Fruit fly (Drosophila melanogaster) whole organism, wandering third instar larva: ENCODE results near the gene CG11596.
A peak's percentile ranks its signal among the peaks of the same experiment; 100 is the strongest.

Experiments
- Abd-B ChIP-seq: fragments of >200 bp; optimal IDR thresholded peaks from 2 replicates; lab custom pipeline; 2017; ENCODE audit warnings: missing biosample characterization, missing genetic modification characterization
- CG32264 ChIP-seq: fragments of 200-800 bp; sonication (Bioruptor generic); optimal IDR thresholded peaks from 2 replicates; lab custom pipeline; 2016; ENCODE audit warnings: missing biosample characterization, missing genetic modification characterization
- CrebA ChIP-seq: fragments of 200-800 bp; sonication (Bioruptor generic); optimal IDR thresholded peaks from 2 replicates; lab custom pipeline; 2016; ENCODE audit warnings: missing biosample characterization, mild to moderate bottlenecking, missing genetic modification characterization, borderline replicate concordance
- Dfd ChIP-seq: fragments of >200 bp; optimal IDR thresholded peaks from 2 replicates; lab custom pipeline; 2017; ENCODE audit warnings: missing biosample characterization, missing genetic modification characterization
- Dif ChIP-seq: fragments of 200-275, 200-300 bp; sonication (Bioruptor generic); optimal IDR thresholded peaks from 2 replicates; lab custom pipeline; 2018; ENCODE audit warnings: missing biosample characterization, missing genetic modification characterization; ENCODE audit not compliant: partially characterized antibody
- HLH106 ChIP-seq: fragments of 200-800 bp; optimal IDR thresholded peaks from 3 replicates; lab custom pipeline; 2019; ENCODE audit warnings: missing biosample characterization, mild to moderate bottlenecking, missing genetic modification characterization, moderate library complexity
- Hr83 ChIP-seq: fragments of 200-300 bp; sonication (Bioruptor generic); optimal IDR thresholded peaks from 2 replicates; lab custom pipeline; 2016; ENCODE audit warnings: missing biosample characterization, mild to moderate bottlenecking, missing genetic modification characterization, moderate library complexity; ENCODE audit not compliant: poor library complexity, severe bottlenecking
- Jra ChIP-seq: sonication (Bioruptor generic); optimal IDR thresholded peaks from 2 replicates; lab custom pipeline; 2016; ENCODE audit warnings: missing biosample characterization, missing genetic modification characterization
- Mio ChIP-seq: sonication (Bioruptor generic); optimal IDR thresholded peaks from 2 replicates; lab custom pipeline; 2016; ENCODE audit warnings: missing biosample characterization, missing genetic modification characterization
- Myc ChIP-seq: fragments of >200 bp; optimal IDR thresholded peaks from 2 replicates; lab custom pipeline; 2017
- N ChIP-seq: fragments of >200 bp; optimal IDR thresholded peaks from 2 replicates; lab custom pipeline; 2018; ENCODE audit warnings: missing biosample characterization, missing external identifiers, missing genetic modification characterization
- Sp1 ChIP-seq: fragments of 200-800 bp; sonication (Bioruptor generic); optimal IDR thresholded peaks from 3 replicates; lab custom pipeline; 2019; ENCODE audit warnings: missing biosample characterization, mild to moderate bottlenecking, missing genetic modification characterization, moderate library complexity
- Vsx2 ChIP-seq: fragments of 200-300, 225-300 bp; sonication (Bioruptor generic); optimal IDR thresholded peaks from 2 replicates; lab custom pipeline; 2018; ENCODE audit warnings: missing biosample characterization, missing genetic modification characterization; ENCODE audit not compliant: partially characterized antibody
- br ChIP-seq: fragments of 200-800 bp; sonication (Bioruptor generic); optimal IDR thresholded peaks from 2 replicates; lab custom pipeline; 2016; ENCODE audit warnings: missing biosample characterization, missing genetic modification characterization
- brk ChIP-seq: fragments of 200-800 bp; sonication (Bioruptor generic); optimal IDR thresholded peaks from 2 replicates; lab custom pipeline; 2016; ENCODE audit warnings: missing biosample characterization, mild to moderate bottlenecking, missing genetic modification characterization
- dl ChIP-seq, 2 experiments: fragments of 175-275, 200-275 bp in 1 of 2; fragments of 200-275 bp in 1 of 2; sonication (Bioruptor generic); optimal IDR thresholded peaks; lab custom pipeline; 2018; ENCODE audit warnings: mild to moderate bottlenecking in 2 of 2, missing biosample characterization in 2 of 2, missing genetic modification characterization in 2 of 2, moderate library complexity in 2 of 2; ENCODE audit not compliant: partially characterized antibody in 2 of 2, insufficient read depth in 1 of 2
- dsf ChIP-seq: sonication (Bioruptor generic); optimal IDR thresholded peaks from 2 replicates; lab custom pipeline; 2016; ENCODE audit warnings: missing biosample characterization, missing genetic modification characterization, borderline replicate concordance
- foxo ChIP-seq, 2 experiments: fragments of 200-800 bp; sonication (Bioruptor generic); optimal IDR thresholded peaks; 2 replicates in 1 of 2; 3 replicates in 1 of 2; lab custom pipeline; 2016 to 2017; ENCODE audit warnings: missing biosample characterization in 2 of 2, missing genetic modification characterization in 2 of 2
- fru ChIP-seq: fragments of 200-800 bp; sonication (Bioruptor generic); optimal IDR thresholded peaks from 3 replicates; lab custom pipeline; 2016; ENCODE audit warnings: missing biosample characterization, mild to moderate bottlenecking, missing genetic modification characterization
- h ChIP-seq: fragments of 200-800 bp; sonication (Bioruptor generic); optimal IDR thresholded peaks from 3 replicates; lab custom pipeline; 2016; ENCODE audit warnings: missing biosample characterization, mild to moderate bottlenecking, missing genetic modification characterization
- jim ChIP-seq: fragments of 175-275, 200-325 bp; sonication (Bioruptor generic); optimal IDR thresholded peaks from 2 replicates; lab custom pipeline; 2016; ENCODE audit warnings: missing biosample characterization, mild to moderate bottlenecking, missing genetic modification characterization
- pan ChIP-seq: fragments of >200 bp; optimal IDR thresholded peaks from 2 replicates; lab custom pipeline; 2017
- psq ChIP-seq: fragments of 200-800 bp; sonication (Bioruptor generic); optimal IDR thresholded peaks from 3 replicates; lab custom pipeline; 2017; ENCODE audit warnings: missing biosample characterization, mild to moderate bottlenecking, missing genetic modification characterization, moderate library complexity
- rgr ChIP-seq: fragments of 200-800 bp; sonication (Bioruptor generic); optimal IDR thresholded peaks from 3 replicates; lab custom pipeline; 2016; ENCODE audit warnings: missing biosample characterization, mild to moderate bottlenecking, missing genetic modification characterization
- sage ChIP-seq: fragments of 200-800 bp; sonication (Bioruptor generic); optimal IDR thresholded peaks from 2 replicates; lab custom pipeline; 2016; ENCODE audit warnings: missing biosample characterization, mild to moderate bottlenecking, missing genetic modification characterization
- sv ChIP-seq: fragments of 200-800 bp; sonication (Bioruptor generic); optimal IDR thresholded peaks from 3 replicates; lab custom pipeline; 2016; ENCODE audit warnings: missing biosample characterization, missing genetic modification characterization
- usp ChIP-seq: fragments of >200 bp; optimal IDR thresholded peaks from 2 replicates; lab custom pipeline; 2017; ENCODE audit warnings: missing biosample characterization, missing genetic modification characterization
- woc ChIP-seq: sonication (Bioruptor generic); optimal IDR thresholded peaks from 2 replicates; lab custom pipeline; 2016; ENCODE audit warnings: missing biosample characterization, mild to moderate bottlenecking, missing genetic modification characterization

CG11596 gene

DNA sequence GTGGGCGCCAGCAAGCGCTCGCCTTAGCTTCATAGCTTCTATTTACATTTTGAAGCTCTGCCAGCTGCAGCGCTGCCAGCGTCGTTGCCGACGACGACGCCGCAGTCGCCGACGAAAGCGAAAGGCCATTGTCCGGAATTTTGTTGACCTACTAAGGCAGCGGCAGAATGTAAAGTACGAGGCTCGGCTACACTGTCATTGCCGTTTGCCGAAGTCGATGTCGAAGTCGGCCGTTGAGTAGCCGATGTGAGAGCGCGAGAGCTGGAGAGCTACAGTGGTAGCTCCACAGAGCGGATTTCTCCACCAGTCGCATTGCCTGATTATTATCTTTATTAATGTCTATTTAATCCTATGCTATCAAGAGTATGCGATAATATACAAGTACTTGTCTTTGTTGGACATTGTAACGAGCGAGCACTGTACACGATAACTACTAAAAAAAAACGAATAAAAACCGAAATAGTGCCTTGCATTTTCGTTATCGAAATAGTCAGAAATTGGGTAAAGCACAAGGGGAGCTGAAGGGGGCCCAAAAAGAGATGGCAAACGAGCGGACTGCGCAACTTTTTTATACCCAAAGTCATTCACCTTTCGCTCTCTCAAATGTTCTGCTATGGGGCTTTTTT, 36.2 kb downstream of the CG11596 start (continued):
- TF ChIP-seq N (GFP tag; lab: Kevin White, UChicago) = no peak
- peak; percentile 63 for TF ChIP-seq woc (GFP tag; lab: Kevin White, UChicago)
- TF ChIP-seq Dif = no peak
- TF ChIP-seq fru (GFP tag; lab: Kevin White, UChicago) = peak; percentile 86
- no peak for TF ChIP-seq Myc (lab: Kevin White, UChicago)

dm6 chrX:1964409-1965345, 37.2 kb downstream of the CG11596 start:
- TF ChIP-seq rgr (GFP tag; lab: Kevin White, UChicago) (no peak), Dfd (GFP tag; lab: Kevin White, UChicago) (peak; percentile 60)

DNA sequence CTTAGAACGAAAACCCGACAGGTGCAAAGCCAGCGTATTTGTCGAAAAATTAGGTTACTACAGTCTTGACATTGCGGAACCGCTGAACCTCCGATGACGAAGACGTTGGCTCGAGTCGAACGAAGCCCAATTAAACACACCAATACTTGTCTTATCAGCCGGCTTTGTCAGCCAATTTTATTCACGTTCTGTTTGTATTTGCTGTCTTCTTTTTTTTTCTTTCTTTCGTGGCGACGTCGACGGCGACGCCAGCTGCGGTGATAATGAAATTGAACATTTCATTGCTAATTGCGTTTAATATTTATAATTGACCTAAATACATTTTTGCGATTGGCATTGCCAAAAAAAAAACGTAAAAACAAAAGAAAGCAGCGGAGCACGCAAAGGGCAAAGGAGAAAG, 38.0 kb downstream of the CG11596 start:
- TF ChIP-seq Abd-B (GFP tag; lab: Kevin White, UChicago) (no peak), psq (GFP tag; lab: Kevin White, UChicago) (no peak), N (GFP tag; lab: Kevin White, UChicago) (no peak), CrebA (no peak), Myc (lab: Kevin White, UChicago) (no peak), sv (GFP tag; lab: Kevin White, UChicago) (no peak), pan (no peak), fru (GFP tag; lab: Kevin White, UChicago) (no peak), jim (GFP tag; lab: Kevin White, UChicago) (no peak), rgr (GFP tag; lab: Kevin White, UChicago) (no peak), br (no peak), h (no peak), usp (GFP tag; lab: Kevin White, UChicago) (no peak), foxo (GFP tag; optimal IDR thresholded peaks at IDR 0.05; lab: Kevin White, UChicago) (no peak)

DNA sequence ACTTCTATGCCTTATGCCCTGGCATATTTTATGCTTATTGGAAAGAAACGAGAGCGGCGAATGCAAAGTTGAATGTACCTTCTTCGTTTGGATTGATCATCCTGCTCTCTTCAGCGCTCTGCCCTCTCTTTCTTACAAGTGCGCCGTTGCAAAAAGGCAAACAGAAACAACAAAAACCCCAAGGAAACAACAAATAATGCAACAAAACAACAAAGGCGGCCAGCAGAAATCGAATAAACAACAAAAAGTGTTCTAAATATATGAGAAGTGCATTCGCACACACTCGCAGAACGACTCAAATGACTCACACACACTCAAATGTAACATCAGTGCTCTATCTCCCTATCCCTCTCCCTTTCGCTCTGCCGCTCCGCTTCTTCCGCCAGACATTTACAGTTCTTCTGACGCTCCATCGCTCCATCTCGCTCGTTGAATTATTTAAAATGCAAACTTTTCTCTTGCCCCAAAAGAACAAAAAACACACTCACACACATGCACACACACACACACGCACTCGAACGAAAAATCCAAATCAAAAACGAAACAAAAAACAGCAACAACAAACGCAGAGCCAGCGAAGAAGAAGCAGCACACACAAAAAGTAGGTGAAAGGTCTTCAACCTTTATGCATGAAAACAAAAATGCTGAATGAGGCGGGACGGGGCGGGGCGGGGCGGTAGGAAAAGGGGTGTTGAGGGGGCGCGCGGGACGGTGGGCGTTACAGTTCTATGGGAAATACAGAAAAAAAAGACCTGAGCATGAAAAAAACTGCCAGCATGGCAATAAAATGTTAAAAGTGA, 38.7 kb downstream of the CG11596 start:
- TF ChIP-seq Dfd (GFP tag; lab: Kevin White, UChicago) = peak; percentile 83
- no peak for TF ChIP-seq br
- no peak for TF ChIP-seq N (GFP tag; lab: Kevin White, UChicago)
- no peak for TF ChIP-seq Vsx2 (GFP tag; lab: Kevin White, UChicago)
- TF ChIP-seq jim (GFP tag; lab: Kevin White, UChicago) = no peak
- no peak for TF ChIP-seq brk (GFP tag; lab: Kevin White, UChicago)
- no peak for TF ChIP-seq CG32264 (GFP tag; lab: Kevin White, UChicago)

DNA sequence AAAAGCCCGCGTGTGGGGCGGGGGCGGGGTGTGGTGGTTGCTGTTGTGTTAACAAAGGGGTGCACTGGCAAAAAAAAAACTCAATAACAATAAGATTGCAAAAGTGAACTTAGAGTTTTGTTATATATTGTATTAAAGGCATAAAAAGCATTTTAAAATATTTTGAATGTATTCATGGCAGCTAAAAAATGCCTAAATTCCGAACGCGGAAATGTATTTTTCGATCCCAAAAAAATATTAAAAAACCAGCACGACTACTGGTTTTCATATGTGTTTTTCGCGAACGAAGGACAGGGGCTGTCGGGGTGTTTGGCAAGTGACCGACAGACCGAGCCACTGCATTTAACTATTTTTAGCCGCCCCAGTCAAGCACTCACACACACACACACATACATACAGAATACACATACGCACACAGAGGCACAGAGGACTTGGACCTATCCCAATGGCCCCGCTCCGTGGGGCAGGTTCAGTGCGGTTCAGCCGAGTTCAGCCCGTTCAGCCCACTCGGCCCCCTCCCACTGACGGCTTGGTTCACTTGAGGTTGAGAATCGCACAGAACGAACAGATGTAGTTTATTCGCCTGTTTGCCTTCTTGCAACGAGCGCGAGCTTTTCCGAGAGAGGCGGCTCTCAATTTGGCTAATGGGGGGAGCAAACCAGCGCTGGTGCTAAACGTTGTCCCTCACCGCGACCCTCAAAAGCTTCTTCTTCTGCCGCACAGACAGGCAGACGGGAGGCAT, 39.5 kb downstream of the CG11596 start:
- TF ChIP-seq Dif (no peak), dsf (GFP tag; lab: Kevin White, UChicago) (no peak), Mio (GFP tag; lab: Kevin White, UChicago) (no peak), HLH106 (tag; lab: Kevin White, UChicago) (no peak), Sp1 (GFP tag; lab: Kevin White, UChicago) (no peak), Jra (no peak), sv (GFP tag; lab: Kevin White, UChicago) (no peak), usp (GFP tag; lab: Kevin White, UChicago) (no peak)

DNA sequence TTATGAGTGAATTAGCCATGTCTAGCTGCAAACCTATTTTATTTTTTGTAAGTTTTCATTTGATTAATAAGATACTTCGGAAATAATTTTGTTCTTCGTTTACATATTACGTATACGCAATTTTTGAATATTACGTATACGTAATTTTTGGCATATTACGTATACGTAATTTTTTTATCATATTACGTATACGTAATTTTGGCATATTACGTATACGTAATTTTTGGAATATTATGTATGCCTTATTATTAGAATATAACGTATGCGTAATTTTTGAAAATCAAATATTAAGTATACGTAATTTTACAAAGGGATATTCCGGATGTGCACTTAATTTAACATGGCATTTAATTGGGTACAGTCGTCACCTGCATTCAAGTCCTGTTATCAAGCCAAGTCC, 40.7 kb downstream of the CG11596 start:
- TF ChIP-seq psq (GFP tag; lab: Kevin White, UChicago) (no peak), sage (no peak), Sp1 (GFP tag; lab: Kevin White, UChicago) (no peak), rgr (GFP tag; lab: Kevin White, UChicago) (no peak), Hr83 (GFP tag; lab: Kevin White, UChicago) (no peak), dl (GFP tag; optimal IDR thresholded peaks at IDR 0.05; lab: Kevin White, UChicago; ENCODE audit: insufficient read depth in 1 of 2, partially characterized antibody in 2 of 2) (no peak)
